Worm (Caenorhabditis elegans) whole organism, late embryonic: Measurements from ENCODE around the gene feh-1.

ENCODE experiments used
- F13H6.1 ChIP-seq: sonication (generic microtip); optimal IDR thresholded peaks from 2 replicates; lab custom pipeline; 2016; ENCODE audit warnings: missing genetic modification characterization, missing compliant biosample characterization
- pha-4 ChIP-seq: fragments of 150-350 bp; optimal IDR thresholded peaks from 2 replicates; lab custom pipeline; 2018; ENCODE audit warnings: missing biosample characterization, missing genetic modification reagents, missing genetic modification characterization
- ttx-3 ChIP-seq: sonication (generic microtip); optimal IDR thresholded peaks from 2 replicates; lab custom pipeline; 2016; ENCODE audit warnings: missing genetic modification reagents, missing genetic modification characterization, missing compliant biosample characterization

DNA sequence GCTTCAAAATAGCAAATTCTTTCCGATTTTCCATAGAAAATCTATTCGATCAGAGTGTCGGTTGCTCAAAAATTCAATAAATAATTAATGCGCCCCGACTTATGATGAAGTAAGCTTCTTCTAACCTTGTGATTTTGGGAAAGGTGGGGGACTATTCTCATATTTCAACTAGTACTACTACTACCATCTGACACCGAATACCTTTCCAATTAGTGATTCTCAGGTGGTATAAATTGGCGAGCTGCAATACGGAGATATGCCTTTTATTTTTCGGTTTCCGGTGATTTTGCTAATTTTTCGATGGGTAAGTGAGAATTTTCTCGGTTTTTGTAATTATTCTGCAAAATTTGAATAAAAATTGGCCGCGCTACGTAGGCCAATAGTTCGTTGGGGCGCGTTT is 11.7 kb downstream of the feh-1 start, which contains the start of gene nhr-239:
- no peak for TF ChIP-seq pha-4 (tag; lab: Kevin White, UChicago)
- no peak for TF ChIP-seq F13H6.1 (tag; lab: Kevin White, UChicago)
- TF ChIP-seq ttx-3 (tag; lab: Kevin White, UChicago), result no peak
